Worm (Caenorhabditis elegans) whole organism, L4 larva: ENCODE data around the gene F16G10.13.

Source experiments
- F10B5.3 ChIP-seq: sonication (generic microtip); optimal IDR thresholded peaks from 2 replicates; lab custom pipeline; 2016; ENCODE audit warnings: mild to moderate bottlenecking, missing genetic modification characterization, missing compliant biosample characterization
- R02D3.7 ChIP-seq: fragments of 150-350 bp; sonication (generic microtip); optimal IDR thresholded peaks from 3 replicates; lab custom pipeline; 2014; ENCODE audit warnings: missing biosample characterization, missing genetic modification characterization
- T26A8.4 ChIP-seq: fragments of 200-800 bp; sonication (Bioruptor generic); IDR thresholded peaks from 2 replicates; pipeline ENCODE4 v1.3.6; 2022; ENCODE audit warnings: missing genetic modification characterization, missing compliant biosample characterization
- ZK546.5 ChIP-seq, 2 experiments: sonication (generic microtip); optimal IDR thresholded peaks; 2 replicates each; lab custom pipeline; 2017; ENCODE audit warnings: missing biosample characterization in 2 of 2, missing genetic modification characterization in 2 of 2
- aha-1 ChIP-seq: fragments of 150-350 bp; peaks from one replicate; lab custom pipeline; 2014; ENCODE audit warnings: missing biosample characterization, missing genetic modification characterization
- aly-2 ChIP-seq: sonication (generic microtip); optimal IDR thresholded peaks from 2 replicates; lab custom pipeline; 2018; ENCODE audit warnings: missing biosample characterization, missing genetic modification characterization
- ama-1 ChIP-seq: fragments of 150-350 bp; optimal IDR thresholded peaks from 2 replicates; lab custom pipeline; 2014; ENCODE audit warnings: inconsistent platforms, mixed read lengths
- arid-1 ChIP-seq: fragments of 200-800 bp; sonication (Bioruptor generic); conservative IDR thresholded peaks from 2 replicates; pipeline ENCODE4 v1.3.6; 2022; ENCODE audit warnings: missing genetic modification reagents, missing genetic modification characterization, missing compliant biosample characterization
- attf-4 ChIP-seq: sonication (generic microtip); optimal IDR thresholded peaks from 3 replicates; lab custom pipeline; 2017; ENCODE audit warnings: missing biosample characterization, missing genetic modification characterization
- ceh-28 ChIP-seq: fragments of 150-350 bp; optimal IDR thresholded peaks from 2 replicates; lab custom pipeline; 2014; ENCODE audit warnings: missing biosample characterization, missing genetic modification reagents, missing genetic modification characterization
- ceh-44 ChIP-seq: fragments of 200-800 bp; sonication (Bioruptor generic); IDR thresholded peaks from 2 replicates; pipeline ENCODE4 v1.3.6; 2022; ENCODE audit warnings: missing genetic modification reagents, missing genetic modification characterization, missing compliant biosample characterization
- ceh-82 ChIP-seq: sonication (generic microtip); optimal IDR thresholded peaks from 2 replicates; lab custom pipeline; 2017; ENCODE audit warnings: missing biosample characterization, missing genetic modification characterization
- cey-2 ChIP-seq: sonication (generic microtip); optimal IDR thresholded peaks from 3 replicates; lab custom pipeline; 2017; ENCODE audit warnings: missing genetic modification characterization, mild to moderate bottlenecking, missing compliant biosample characterization, antibody characterized with exemption, borderline replicate concordance; ENCODE audit not compliant: insufficient read depth
- ctbp-1 ChIP-seq: fragments of 200-800 bp; sonication (Bioruptor generic); IDR thresholded peaks from 2 replicates; pipeline ENCODE4 v1.3.6; 2022; ENCODE audit warnings: missing genetic modification reagents, missing genetic modification characterization, missing compliant biosample characterization
- daf-12 ChIP-seq: fragments of 150-350 bp; optimal IDR thresholded peaks from 2 replicates; lab custom pipeline; 2014; ENCODE audit warnings: missing biosample characterization, missing genetic modification reagents, missing genetic modification characterization
- daf-19 ChIP-seq: fragments of 200-800 bp; sonication (Bioruptor generic); conservative IDR thresholded peaks from 2 replicates; pipeline ENCODE4 v1.3.6; 2022; ENCODE audit warnings: missing genetic modification characterization, missing compliant biosample characterization
- daf-8 ChIP-seq: fragments of 200-800 bp; sonication (Bioruptor generic); IDR thresholded peaks from 2 replicates; pipeline ENCODE4 v1.3.6; 2022; ENCODE audit warnings: missing genetic modification characterization, missing compliant biosample characterization
- dmd-9 ChIP-seq: fragments of 200-800 bp; sonication (Bioruptor generic); IDR thresholded peaks from 2 replicates; pipeline ENCODE4 v1.3.6; 2022; ENCODE audit warnings: missing genetic modification reagents, missing genetic modification characterization, missing compliant biosample characterization
- dpl-1 ChIP-seq: fragments of 150-350 bp; optimal IDR thresholded peaks from 2 replicates; lab custom pipeline; 2014; ENCODE audit warnings: missing biosample characterization, missing genetic modification reagents, missing genetic modification characterization
- duxl-1 ChIP-seq: sonication (generic microtip); optimal IDR thresholded peaks from 2 replicates; lab custom pipeline; 2016; ENCODE audit warnings: mild to moderate bottlenecking, missing genetic modification characterization, moderate library complexity, missing compliant biosample characterization; ENCODE audit not compliant: poor library complexity
- egl-43 ChIP-seq: fragments of 200-800 bp; sonication (Bioruptor generic); IDR thresholded peaks from 2 replicates; pipeline ENCODE4 v1.3.6; 2022; ENCODE audit warnings: missing genetic modification reagents, missing genetic modification characterization, missing compliant biosample characterization
- fkh-10 ChIP-seq: fragments of 150-350 bp; optimal IDR thresholded peaks from 2 replicates; lab custom pipeline; 2014; ENCODE audit warnings: missing biosample characterization, missing genetic modification reagents, missing genetic modification characterization
- hlh-30 ChIP-seq: sonication (generic microtip); optimal IDR thresholded peaks from 2 replicates; lab custom pipeline; 2017; ENCODE audit warnings: antibody characterized with exemption, mild to moderate bottlenecking, missing genetic modification characterization, missing compliant biosample characterization; ENCODE audit not compliant: insufficient read depth
- hmg-1.1 ChIP-seq: fragments of 200-800 bp; sonication (Bioruptor generic); IDR thresholded peaks from 2 replicates; pipeline ENCODE4 v1.3.6; 2022; ENCODE audit warnings: missing genetic modification reagents, missing genetic modification characterization, missing compliant biosample characterization
- jun-1 ChIP-seq: fragments of 150-350 bp; optimal IDR thresholded peaks from 2 replicates; lab custom pipeline; 2014; ENCODE audit warnings: missing biosample characterization, missing genetic modification reagents, missing genetic modification characterization
- lin-1 ChIP-seq: fragments of 200-800 bp; sonication (Bioruptor generic); IDR thresholded peaks from 2 replicates; pipeline ENCODE4 v1.3.6; 2022; ENCODE audit warnings: missing genetic modification reagents, missing genetic modification characterization, missing compliant biosample characterization
- lin-13 ChIP-seq: fragments of 150-350 bp; optimal IDR thresholded peaks from 2 replicates; lab custom pipeline; 2014; ENCODE audit warnings: missing biosample characterization, missing genetic modification reagents, missing genetic modification characterization
- lin-15B ChIP-seq: fragments of 150-350 bp; sonication (generic microtip); optimal IDR thresholded peaks from 3 replicates; lab custom pipeline; 2014; ENCODE audit warnings: missing biosample characterization, missing genetic modification characterization
- lin-29 ChIP-seq: fragments of 200-800 bp; sonication (Bioruptor generic); IDR thresholded peaks from 2 replicates; pipeline ENCODE4 v1.3.6; 2022; ENCODE audit warnings: missing genetic modification reagents, missing genetic modification characterization, missing compliant biosample characterization
- lin-39 ChIP-seq: fragments of 150-350 bp; optimal IDR thresholded peaks from 2 replicates; lab custom pipeline; 2014; ENCODE audit warnings: missing biosample characterization, missing genetic modification reagents, missing genetic modification characterization
- lir-3 ChIP-seq: sonication (generic microtip); optimal IDR thresholded peaks from 2 replicates; lab custom pipeline; 2016; ENCODE audit warnings: mild to moderate bottlenecking, missing genetic modification characterization, missing compliant biosample characterization
- lsy-2 ChIP-seq, 2 experiments: fragments of 150-350 bp in 1 of 2; sonication (generic microtip) in 1 of 2; optimal IDR thresholded peaks; 2 replicates each; lab custom pipeline; 2014 to 2017; ENCODE audit warnings: missing biosample characterization in 2 of 2, missing genetic modification characterization in 2 of 2
- mdl-1 ChIP-seq, 2 experiments: fragments of 150-350 bp in 1 of 2; sonication (generic microtip) in 1 of 2; optimal IDR thresholded peaks; 2 replicates each; lab custom pipeline; 2014 to 2017; ENCODE audit warnings: missing biosample characterization in 2 of 2, missing genetic modification characterization in 2 of 2
- mdt-29 ChIP-seq: fragments of 200-800 bp; sonication (Bioruptor generic); IDR thresholded peaks from 2 replicates; pipeline ENCODE4 v1.3.6; 2022; ENCODE audit warnings: missing genetic modification reagents, missing genetic modification characterization, missing compliant biosample characterization
- mep-1 ChIP-seq: fragments of 150-350 bp; sonication (generic microtip); optimal IDR thresholded peaks from 3 replicates; lab custom pipeline; 2014; ENCODE audit warnings: missing biosample characterization, missing genetic modification characterization
- nhr-102 ChIP-seq: sonication (generic microtip); optimal IDR thresholded peaks from 2 replicates; lab custom pipeline; 2016; ENCODE audit warnings: mild to moderate bottlenecking, missing genetic modification characterization, moderate library complexity, missing compliant biosample characterization
- nhr-111 ChIP-seq: fragments of 200-800 bp; sonication (Bioruptor generic); optimal IDR thresholded peaks from 2 replicates; lab custom pipeline; 2018; ENCODE audit warnings: mild to moderate bottlenecking, missing genetic modification characterization, missing compliant biosample characterization
- nhr-237 ChIP-seq: sonication (generic microtip); optimal IDR thresholded peaks from 2 replicates; lab custom pipeline; 2017; ENCODE audit warnings: missing biosample characterization, missing genetic modification characterization
- nhr-42 ChIP-seq: fragments of 200-800 bp; sonication (Bioruptor generic); IDR thresholded peaks from 2 replicates; pipeline ENCODE4 v1.3.6; 2022; ENCODE audit warnings: missing genetic modification characterization, missing compliant biosample characterization
- saeg-2 ChIP-seq: fragments of 200-800 bp; sonication (Bioruptor generic); IDR thresholded peaks from 2 replicates; pipeline ENCODE4 v1.3.6; 2022; ENCODE audit warnings: missing genetic modification reagents, missing genetic modification characterization, missing compliant biosample characterization
- set-16 ChIP-seq: fragments of 200-800 bp; sonication (Bioruptor generic); IDR thresholded peaks from 2 replicates; pipeline ENCODE4 v1.3.6; 2022; ENCODE audit warnings: missing genetic modification reagents, missing genetic modification characterization, missing compliant biosample characterization
- snpc-1.2 ChIP-seq: fragments of 200-800 bp; sonication (Bioruptor generic); IDR thresholded peaks from 2 replicates; pipeline ENCODE4 v1.3.6; 2022; ENCODE audit warnings: missing genetic modification reagents, missing genetic modification characterization, missing compliant biosample characterization
- spr-1 ChIP-seq: sonication (generic microtip); optimal IDR thresholded peaks from 2 replicates; lab custom pipeline; 2016; ENCODE audit warnings: mild to moderate bottlenecking, missing genetic modification characterization, missing compliant biosample characterization
- tag-97 ChIP-seq: fragments of 200-800 bp; sonication (Bioruptor generic); IDR thresholded peaks from 2 replicates; pipeline ENCODE4 v1.3.6; 2022; ENCODE audit warnings: missing genetic modification characterization, missing compliant biosample characterization
- tra-1 ChIP-seq: fragments of 200-800 bp; sonication (Bioruptor generic); IDR thresholded peaks from 2 replicates; pipeline ENCODE4 v1.3.6; 2022; ENCODE audit warnings: missing genetic modification reagents, missing genetic modification characterization, missing compliant biosample characterization
- unc-62 ChIP-seq, 3 experiments: fragments of 150-350 bp in 1 of 3; sonication (generic microtip); optimal IDR thresholded peaks in 2 of 3; peaks in 1 of 3; 1 replicate in 1 of 3; 2 replicates in 2 of 3; lab custom pipeline; 2014 to 2017; ENCODE audit warnings: missing biosample characterization in 3 of 3, missing genetic modification characterization in 3 of 3, missing genetic modification reagents in 3 of 3, missing genotype in 1 of 3
- zip-2 ChIP-seq: fragments of 150-350 bp; optimal IDR thresholded peaks from 2 replicates; lab custom pipeline; 2014; ENCODE audit warnings: missing biosample characterization, missing genetic modification characterization
- ztf-7 ChIP-seq: fragments of 150-350 bp; optimal IDR thresholded peaks from 2 replicates; lab custom pipeline; 2014; ENCODE audit warnings: missing biosample characterization, missing genetic modification characterization

Gene F16G10.13

DNA sequence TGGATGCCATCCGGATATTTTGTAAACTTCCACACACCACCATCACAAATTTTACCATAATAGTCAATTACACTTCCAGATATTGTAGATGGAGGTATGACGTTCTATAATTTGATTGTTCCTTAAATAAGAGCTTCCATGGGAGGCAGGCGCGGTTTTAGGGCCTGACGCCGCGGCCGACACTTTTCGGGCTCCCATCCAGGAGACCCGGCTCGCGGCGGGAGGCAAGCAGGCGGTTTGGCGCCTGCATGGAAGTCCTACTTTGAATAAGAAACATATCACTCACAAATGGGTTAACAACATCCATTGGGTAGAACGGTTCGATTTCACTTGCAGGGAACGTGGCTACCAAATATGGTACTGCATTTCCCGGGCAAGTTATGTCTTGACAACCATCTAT lies 16.1 kb downstream of the F16G10.13 start:
- TF ChIP-seq attf-4 (tag; lab: Kevin White, UChicago) (no peak), set-16 (GFP tag; lab: Robert Waterston, UW) (peak; percentile 83), zip-2 (tag; lab: Kevin White, UChicago) (no peak)

DNA sequence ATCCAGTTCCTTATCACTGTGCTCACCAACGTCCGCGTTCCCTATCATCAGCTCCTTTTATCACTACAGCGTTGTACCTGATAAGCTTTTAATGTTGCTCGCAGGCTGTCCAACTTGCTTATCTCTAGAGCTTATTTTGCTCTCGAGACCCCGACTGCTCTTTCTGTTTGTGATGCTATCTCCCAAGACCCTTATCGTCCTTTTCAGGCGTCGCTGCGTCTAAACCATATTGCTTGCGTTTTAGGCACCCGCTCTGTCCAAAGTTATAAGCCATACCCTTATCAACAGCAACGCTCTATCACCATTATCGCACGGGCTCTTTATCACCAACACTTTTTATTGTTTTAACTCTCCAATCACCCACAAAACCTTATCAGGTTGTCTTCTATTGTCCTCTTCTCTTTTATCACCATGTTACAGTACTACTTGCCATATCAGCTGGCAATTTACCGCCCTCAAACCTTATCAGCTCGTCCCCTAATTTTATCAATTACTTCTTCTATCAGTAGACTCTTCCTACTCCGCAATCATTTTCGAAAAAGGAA lies 17.2 kb downstream of the F16G10.13 start:
- TF ChIP-seq spr-1 (tag; lab: Kevin White, UChicago) = peak; percentile 29
- TF ChIP-seq R02D3.7 = no peak
- no peak for TF ChIP-seq ceh-44 (GFP tag; lab: Robert Waterston, UW)
- TF ChIP-seq ZK546.5 (tag; optimal IDR thresholded peaks at IDR 0.05; lab: Kevin White, UChicago) = no peak
- TF ChIP-seq tag-97 (GFP tag; lab: Robert Waterston, UW) = no peak
- TF ChIP-seq daf-19 = no peak
- peak; percentile 98 for TF ChIP-seq lin-1
- TF ChIP-seq lir-3 (tag; lab: Kevin White, UChicago) = no peak
- TF ChIP-seq snpc-1.2 = no peak
- TF ChIP-seq zip-2 (tag; lab: Kevin White, UChicago) = no peak
- peak; percentile 97 for TF ChIP-seq nhr-102
- 0 out of 2 replicates have a peak, but pooled peaks have one; percentile 29 for TF ChIP-seq hmg-1.1 (GFP tag; lab: Robert Waterston, UW)
- TF ChIP-seq arid-1 (GFP tag; lab: Robert Waterston, UW) = no peak
- TF ChIP-seq aha-1 (tag; lab: Kevin White, UChicago) = peak; percentile 97
- peak; percentile 95 for TF ChIP-seq jun-1 (tag; lab: Kevin White, UChicago)
- no peak for TF ChIP-seq ama-1 (lab: Kevin White, UChicago)
- TF ChIP-seq nhr-111 (GFP tag; lab: Kevin White, UChicago) = no peak
- TF ChIP-seq lin-15B (tag; lab: Kevin White, UChicago) = no peak
- peak; percentile 81 for TF ChIP-seq nhr-42 (GFP tag; lab: Robert Waterston, UW)
- TF ChIP-seq lsy-2 (tag; optimal IDR thresholded peaks at IDR 0.05; lab: Kevin White, UChicago) = peak; percentile 89 to 94
- peak in 1 of 2 experiments; percentile 30 for TF ChIP-seq mdl-1 (tag; optimal IDR thresholded peaks at IDR 0.05; lab: Kevin White, UChicago)
- TF ChIP-seq mdt-29 (GFP tag; lab: Robert Waterston, UW) = peak; percentile 51; the same call in 1 of the 2 replicates
- TF ChIP-seq ceh-28 (tag; lab: Kevin White, UChicago) = no peak
- TF ChIP-seq egl-43 = no peak
- peak; percentile 93 for TF ChIP-seq cey-2 (tag; lab: Kevin White, UChicago)
- peak; percentile 98 for TF ChIP-seq tra-1 (GFP tag; lab: Robert Waterston, UW)
- peak; percentile 55; the same call in 1 of the 2 replicates for TF ChIP-seq T26A8.4 (GFP tag; lab: Robert Waterston, UW)
- TF ChIP-seq ctbp-1 (GFP tag; lab: Robert Waterston, UW) = no peak
- TF ChIP-seq lin-13 (GFP tag; lab: Kevin White, UChicago) = peak; percentile 27
- no peak for TF ChIP-seq daf-12
- no peak for TF ChIP-seq daf-8 (GFP tag; lab: Robert Waterston, UW)
- no peak for TF ChIP-seq lin-39 (tag; lab: Kevin White, UChicago)
- TF ChIP-seq hlh-30 (tag; lab: Kevin White, UChicago) = no peak
- TF ChIP-seq set-16 (GFP tag; lab: Robert Waterston, UW) = no peak
- TF ChIP-seq saeg-2 (GFP tag; lab: Robert Waterston, UW) = peak; percentile 77; the same call in 1 of the 2 replicates
- TF ChIP-seq dmd-9 (GFP tag; lab: Robert Waterston, UW) = no peak
- TF ChIP-seq aly-2 = no peak
- TF ChIP-seq dpl-1 (GFP tag; lab: Kevin White, UChicago) = peak; percentile 35
- TF ChIP-seq ceh-82 (tag; lab: Kevin White, UChicago) = no peak
- TF ChIP-seq ztf-7 (tag; lab: Kevin White, UChicago) = no peak
- TF ChIP-seq F10B5.3 (tag; lab: Kevin White, UChicago) = no peak
- peak; percentile 77 for TF ChIP-seq duxl-1
- no peak for TF ChIP-seq fkh-10 (GFP tag; lab: Kevin White, UChicago)
- no peak for TF ChIP-seq lin-29 (GFP tag; lab: Robert Waterston, UW)
- TF ChIP-seq nhr-237 (tag; lab: Kevin White, UChicago) = no peak
- TF ChIP-seq unc-62 (GFP tag; optimal IDR thresholded peaks at IDR 0.05 in 1 of 2; lab: Kevin White, UChicago) = peak in 1 of 2 experiments; percentile 74
- TF ChIP-seq unc-62 (tag; optimal IDR thresholded peaks at IDR 0.05; lab: Kevin White, UChicago) = no peak
- no peak for TF ChIP-seq mep-1 (tag; lab: Kevin White, UChicago)
